Worm (Caenorhabditis elegans): ENCODE measurements around the gene fbxb-78.

The fbxb-78 gene

DNA sequence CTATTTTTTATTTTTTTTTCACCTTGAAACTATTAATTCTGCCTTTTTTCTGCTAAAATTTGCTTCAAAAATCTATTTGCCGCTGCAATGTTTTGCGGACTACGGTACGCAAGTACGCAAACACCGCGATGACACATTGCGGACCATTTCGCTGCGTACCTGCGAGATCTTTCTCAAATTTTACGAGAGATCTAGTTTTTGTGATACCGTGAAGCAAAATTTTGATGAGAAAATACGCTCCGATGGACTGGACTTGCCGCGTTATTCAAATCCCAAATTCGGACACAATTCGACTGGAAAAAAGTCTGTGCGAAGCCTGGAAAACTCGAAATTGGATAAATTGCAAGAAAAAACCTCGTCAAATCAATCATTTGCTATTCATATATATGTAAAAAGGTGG is 16.8 kb upstream of the fbxb-78 start:
- peak; percentile 22; the same call in 1 of the 2 replicates for TF ChIP-seq pes-1 (GFP tag; IDR thresholded peaks at IDR 0.05)

DNA sequence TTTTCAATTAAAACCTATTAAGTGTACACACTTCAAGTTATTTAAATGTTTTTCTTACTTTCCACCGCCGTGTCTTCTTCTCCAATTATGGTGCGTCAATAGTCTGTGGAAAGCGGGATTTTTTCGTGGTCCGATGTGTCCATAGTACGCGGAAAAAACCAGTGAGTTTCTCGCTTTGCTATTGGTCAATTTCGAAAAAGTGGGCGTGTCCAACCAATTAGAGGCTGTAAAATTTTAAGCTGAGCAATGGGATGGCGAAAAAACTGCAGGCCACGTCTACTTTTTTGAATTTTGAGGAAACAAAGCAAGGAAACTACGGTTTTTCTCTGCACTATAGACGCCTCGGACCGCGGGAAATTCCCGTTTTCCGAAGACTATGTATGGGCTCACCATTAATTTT is 13.7 kb upstream of the fbxb-78 start:
- TF ChIP-seq hmbx-1 (tag; optimal IDR thresholded peaks at IDR 0.05), result no peak
- no peak for TF ChIP-seq tra-4 (tag; optimal IDR thresholded peaks at IDR 0.05)
- TF ChIP-seq ceh-13 (GFP tag; optimal IDR thresholded peaks at IDR 0.05), result no peak
- no peak for TF ChIP-seq scrt-1 (GFP tag; IDR thresholded peaks at IDR 0.05)
- no peak for TF ChIP-seq F13C5.2 (tag; optimal IDR thresholded peaks at IDR 0.05)
- TF ChIP-seq hmg-4 (GFP tag; optimal IDR thresholded peaks at IDR 0.05), result no peak
- no peak for TF ChIP-seq pes-1 (GFP tag; IDR thresholded peaks at IDR 0.05)
- no peak for TF ChIP-seq B0310.2 (tag; optimal IDR thresholded peaks at IDR 0.05)
- no peak for TF ChIP-seq sea-1 (GFP tag; conservative IDR thresholded peaks at IDR 0.05)
- TF ChIP-seq ama-1 (optimal IDR thresholded peaks at IDR 0.05), result no peak

DNA sequence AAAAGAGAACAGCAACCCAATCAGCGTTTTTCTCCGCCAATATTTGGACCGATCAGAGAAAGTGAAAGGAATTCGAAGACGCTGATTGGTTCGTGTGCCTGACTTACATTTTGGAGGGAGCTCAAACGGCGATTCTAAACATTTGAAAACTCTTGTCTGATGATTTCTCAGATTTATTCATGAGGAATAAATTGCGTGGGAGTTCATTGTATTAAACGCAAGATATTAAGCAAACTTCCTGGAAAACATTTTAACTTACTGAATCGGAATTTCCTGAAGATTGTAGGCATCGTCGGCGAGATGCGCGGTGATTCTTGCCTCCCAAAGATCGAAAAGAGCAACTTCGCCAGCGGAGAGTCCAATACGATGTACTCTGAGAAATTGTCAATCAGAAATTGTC is 12.8 kb upstream of the fbxb-78 start, which contains the start of gene K08F11.1:
Gene K08F11.1 (plus strand): TSS at position 301 of the 400 bp plus-strand sequence.
- TF ChIP-seq hmbx-1 (tag; optimal IDR thresholded peaks at IDR 0.05), result no peak
- no peak for TF ChIP-seq aly-1 (tag; optimal IDR thresholded peaks at IDR 0.05)

DNA sequence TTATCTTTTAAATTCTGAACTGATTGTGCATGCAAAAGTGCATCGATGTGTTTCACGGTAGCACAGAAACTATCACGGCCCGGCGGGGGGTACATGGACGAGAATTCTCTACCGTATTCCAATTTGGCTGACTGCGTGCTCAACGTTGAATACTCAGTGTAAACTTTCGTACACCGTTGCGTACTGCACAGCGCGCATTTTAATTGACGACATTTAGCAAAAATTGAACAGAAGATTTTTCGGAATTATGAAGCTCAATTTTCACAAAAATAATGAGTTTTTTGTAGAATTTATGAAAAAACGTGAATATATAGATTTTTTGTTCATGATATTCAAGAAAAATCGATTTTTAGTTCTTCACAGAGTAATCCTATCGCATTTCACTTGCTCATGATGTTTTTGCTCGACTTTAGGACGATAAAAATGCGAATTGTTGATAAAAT is 11.9 kb upstream of the fbxb-78 start:
- TF ChIP-seq pes-1 (GFP tag; IDR thresholded peaks at IDR 0.05), result peak; percentile 72
- TF ChIP-seq tbx-37 (GFP tag; conservative IDR thresholded peaks at IDR 0.05), result peak; percentile 67; the same call in 1 of the 2 replicates
- 0 out of 2 replicates have a peak, but pooled peaks have one; percentile 38 for TF ChIP-seq flt-1 (GFP tag; IDR thresholded peaks at IDR 0.05)
- TF ChIP-seq sea-1 (GFP tag; conservative IDR thresholded peaks at IDR 0.05), result 0 out of 2 replicates have a peak, but pooled peaks have one; percentile 50
- peak; percentile 74 for TF ChIP-seq scrt-1 (GFP tag; IDR thresholded peaks at IDR 0.05)

DNA sequence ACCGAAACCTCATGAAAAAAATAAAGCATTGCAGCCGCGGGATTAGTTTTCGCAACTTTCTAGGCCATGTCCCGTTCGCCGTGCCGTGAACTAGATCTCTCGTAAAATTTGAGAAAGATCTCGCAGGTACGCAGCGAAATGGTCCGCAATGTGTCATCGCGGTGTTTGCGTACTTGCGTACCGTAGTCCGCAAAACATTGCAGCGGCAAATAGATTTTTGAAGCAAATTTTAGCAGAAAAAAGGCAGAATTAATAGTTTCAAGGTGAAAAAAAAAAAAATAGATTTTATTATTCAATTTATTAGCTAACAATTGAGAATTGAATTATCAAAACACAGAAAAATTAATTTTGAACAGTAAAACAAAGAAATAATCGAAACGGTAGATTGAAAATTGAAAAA is 9.4 kb upstream of the fbxb-78 start:
- TF ChIP-seq scrt-1 (GFP tag; IDR thresholded peaks at IDR 0.05) (peak; percentile 51; the same call in 1 of the 2 replicates), tbx-37 (GFP tag; conservative IDR thresholded peaks at IDR 0.05) (peak; percentile 56; the same call in 1 of the 2 replicates), tbx-11 (GFP tag; IDR thresholded peaks at IDR 0.05) (0 out of 2 replicates have a peak, but pooled peaks have one; percentile 50), sea-1 (GFP tag; conservative IDR thresholded peaks at IDR 0.05) (peak; percentile 67; the same call in 1 of the 2 replicates), F13C5.2 (tag; optimal IDR thresholded peaks at IDR 0.05) (peak; percentile 3), pes-1 (GFP tag; IDR thresholded peaks at IDR 0.05) (peak; percentile 73)

DNA sequence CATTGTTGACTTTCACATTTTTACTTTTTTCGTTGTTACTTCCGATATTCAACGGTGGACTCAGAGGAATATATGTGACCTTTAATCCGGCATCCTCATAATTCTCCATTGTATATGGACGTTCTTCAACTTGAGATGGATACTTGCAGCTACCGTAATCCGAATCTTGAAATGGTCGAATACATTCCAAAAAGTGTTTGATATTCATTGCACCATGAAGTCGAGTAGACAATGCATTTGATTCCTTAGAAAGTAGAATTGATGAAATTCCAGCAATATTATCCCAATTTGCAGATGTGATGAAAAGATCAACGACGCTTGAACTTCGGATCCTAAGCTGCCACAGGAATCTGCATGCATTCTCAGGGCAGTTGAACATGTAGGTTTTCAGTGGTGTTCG is 5.1 kb downstream of the fbxb-78 start:
- TF ChIP-seq flt-1 (GFP tag; IDR thresholded peaks at IDR 0.05) (no peak), ceh-36 (tag; optimal IDR thresholded peaks at IDR 0.05) (no peak), hmg-4 (GFP tag; optimal IDR thresholded peaks at IDR 0.05) (no peak), hmbx-1 (tag; optimal IDR thresholded peaks at IDR 0.05) (no peak), tbx-11 (GFP tag; IDR thresholded peaks at IDR 0.05) (no peak)

DNA sequence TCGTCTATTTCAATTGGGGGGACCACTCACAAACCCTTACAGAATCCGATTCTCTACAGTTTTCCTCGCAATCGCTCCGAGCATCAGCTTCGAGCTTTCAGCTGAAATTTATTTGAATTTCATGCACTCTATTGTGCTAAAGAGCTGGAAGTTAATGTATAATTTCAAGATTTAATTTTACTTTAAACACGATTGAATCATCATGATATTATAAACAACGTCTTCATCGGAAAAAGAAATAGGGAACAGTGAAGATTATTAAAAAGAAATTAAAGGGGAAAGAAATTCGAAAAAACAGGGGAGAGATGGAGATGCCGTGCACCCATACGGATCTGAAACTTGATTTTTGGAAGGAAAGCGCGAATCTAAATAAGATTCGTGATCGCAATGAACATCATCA is 6.8 kb downstream of the fbxb-78 start, which contains the start of gene hoe-1:
Gene hoe-1 (minus strand): TSS at position 101 of the 400 bp plus-strand sequence.
- TF ChIP-seq hmg-4 (GFP tag; optimal IDR thresholded peaks at IDR 0.05), result no peak
- no peak for TF ChIP-seq F13C5.2 (tag; optimal IDR thresholded peaks at IDR 0.05)
- TF ChIP-seq B0310.2 (tag; optimal IDR thresholded peaks at IDR 0.05), result no peak
- TF ChIP-seq hmbx-1 (tag; optimal IDR thresholded peaks at IDR 0.05), result no peak

DNA sequence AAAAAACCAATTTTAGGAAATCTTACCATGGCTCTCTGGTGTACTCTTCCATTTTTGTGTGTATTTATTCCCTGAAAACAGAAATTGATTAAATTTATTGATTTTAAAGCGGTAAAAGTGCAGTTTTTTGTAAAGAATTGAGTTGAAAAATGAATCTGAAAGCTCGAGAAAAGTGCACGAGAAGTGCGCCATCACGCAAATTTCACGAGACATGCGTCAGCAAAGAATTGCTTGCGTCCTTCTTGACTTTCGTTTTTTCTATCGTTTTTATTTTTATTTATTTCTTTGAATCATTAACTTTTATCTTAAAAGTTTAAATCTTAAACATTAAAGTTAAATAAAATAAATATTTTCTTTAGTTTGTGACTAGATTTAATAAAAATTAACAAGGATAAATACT is 8.1 kb downstream of the fbxb-78 start, which contains the start of gene timm-17B.1:
Gene timm-17B.1 (minus strand): TSS at position 71 of the 400 bp plus-strand sequence.
- TF ChIP-seq B0310.2 (tag; optimal IDR thresholded peaks at IDR 0.05) (no peak), hmg-4 (GFP tag; optimal IDR thresholded peaks at IDR 0.05) (no peak), hmbx-1 (tag; optimal IDR thresholded peaks at IDR 0.05) (no peak), tra-4 (tag; optimal IDR thresholded peaks at IDR 0.05) (no peak), ceh-13 (GFP tag; optimal IDR thresholded peaks at IDR 0.05) (no peak), flt-1 (GFP tag; IDR thresholded peaks at IDR 0.05) (no peak), ceh-36 (tag; optimal IDR thresholded peaks at IDR 0.05) (no peak), scrt-1 (GFP tag; IDR thresholded peaks at IDR 0.05) (no peak), ets-7 (tag; optimal IDR thresholded peaks at IDR 0.05) (no peak), pes-1 (GFP tag; IDR thresholded peaks at IDR 0.05) (0 out of 2 replicates have a peak, but pooled peaks have one; percentile 34), hnd-1 (tag; optimal IDR thresholded peaks at IDR 0.05) (no peak), F13C5.2 (tag; optimal IDR thresholded peaks at IDR 0.05) (peak; percentile 34), aly-1 (tag; optimal IDR thresholded peaks at IDR 0.05) (no peak), sea-1 (GFP tag; conservative IDR thresholded peaks at IDR 0.05) (no peak), tbx-37 (GFP tag; conservative IDR thresholded peaks at IDR 0.05) (no peak), ama-1 (optimal IDR thresholded peaks at IDR 0.05) (no peak)

DNA sequence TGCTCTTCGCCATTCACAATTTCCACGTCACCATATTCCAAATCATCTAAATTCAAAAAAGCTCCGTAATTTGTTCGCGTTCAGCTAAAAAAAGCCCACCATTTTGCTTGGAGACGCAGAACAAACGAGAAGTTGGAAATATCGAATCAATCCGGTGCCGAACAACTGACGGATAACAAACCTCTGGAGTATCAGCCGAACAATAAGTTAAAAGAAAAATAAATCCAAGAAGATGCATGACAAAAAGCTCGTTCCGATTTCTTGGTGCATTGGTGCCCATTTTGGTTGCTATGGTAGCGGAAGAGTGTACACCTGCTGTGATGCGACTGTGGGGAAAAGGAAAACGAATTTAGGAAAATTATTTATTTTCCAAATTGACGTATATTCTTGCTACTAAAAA is 10.2 kb downstream of the fbxb-78 start, which contains the start of gene tctn-1:
Gene tctn-1 (minus strand): TSS at position 280 of the 400 bp plus-strand sequence.
- TF ChIP-seq aly-1 (tag; optimal IDR thresholded peaks at IDR 0.05), result no peak
- no peak for TF ChIP-seq hmbx-1 (tag; optimal IDR thresholded peaks at IDR 0.05)
- peak; percentile 14 for TF ChIP-seq ama-1 (optimal IDR thresholded peaks at IDR 0.05)
- no peak for TF ChIP-seq B0310.2 (tag; optimal IDR thresholded peaks at IDR 0.05)
- TF ChIP-seq hnd-1 (tag; optimal IDR thresholded peaks at IDR 0.05), result no peak
- TF ChIP-seq F13C5.2 (tag; optimal IDR thresholded peaks at IDR 0.05), result no peak
